Fruit fly (Drosophila melanogaster) whole organism, embryonic: ENCODE measurements around the gene CG43346.

ENCODE experiments used
- Atf6 ChIP-seq: fragments of 200-800 bp; sonication (Bioruptor generic); IDR thresholded peaks from 2 replicates; pipeline ENCODE4 v1.3.6; 2022; ENCODE audit warnings: missing biosample characterization, missing genetic modification characterization
- Awh ChIP-seq: fragments of 200-800 bp; sonication (Bioruptor generic); IDR thresholded peaks from 2 replicates; pipeline ENCODE4, ENCODE4 v1.3.6; 2022; ENCODE audit warnings: missing biosample characterization, missing genetic modification characterization
- Bteb2 ChIP-seq: fragments of 200-800 bp; sonication (Bioruptor generic); optimal IDR thresholded peaks from 2 replicates; lab custom pipeline; 2016; ENCODE audit warnings: missing biosample characterization, missing genetic modification characterization
- CG10274 ChIP-seq: fragments of 200-800 bp; sonication (Bioruptor generic); optimal IDR thresholded peaks from 3 replicates; lab custom pipeline; 2017; ENCODE audit warnings: missing biosample characterization, mild to moderate bottlenecking, missing genetic modification characterization
- CG12299 ChIP-seq: fragments of 200-800 bp; sonication (Bioruptor generic); optimal IDR thresholded peaks from 2 replicates; lab custom pipeline; 2018; ENCODE audit warnings: missing biosample characterization, mild to moderate bottlenecking, missing genetic modification characterization
- CG1602 ChIP-seq: fragments of 200-800 bp; sonication (Bioruptor generic); optimal IDR thresholded peaks from 3 replicates; lab custom pipeline; 2016; ENCODE audit warnings: missing biosample characterization, missing genetic modification characterization
- CG1603 ChIP-seq: fragments of 200-800 bp; sonication (Bioruptor generic); optimal IDR thresholded peaks from 2 replicates; lab custom pipeline; 2019; ENCODE audit warnings: missing biosample characterization, mild to moderate bottlenecking, missing genetic modification characterization, moderate library complexity
- CG16779 ChIP-seq: fragments of 200-800 bp; sonication (Bioruptor generic); IDR thresholded peaks from 2 replicates; pipeline ENCODE4 v1.3.6; 2022; ENCODE audit warnings: missing biosample characterization, missing genetic modification characterization
- CG16863 ChIP-seq: fragments of 200-800 bp; sonication (Bioruptor generic); optimal IDR thresholded peaks from 3 replicates; lab custom pipeline; 2016; ENCODE audit warnings: missing biosample characterization, missing genetic modification characterization
- CG17568 ChIP-seq: fragments of 200-800 bp; sonication (Bioruptor generic); optimal IDR thresholded peaks from 2 replicates; lab custom pipeline; 2018; ENCODE audit warnings: missing biosample characterization, mild to moderate bottlenecking, missing genetic modification characterization, moderate library complexity
- CG18764 ChIP-seq: fragments of 200-800 bp; sonication (Bioruptor generic); optimal IDR thresholded peaks from 3 replicates; lab custom pipeline; 2016; ENCODE audit warnings: missing biosample characterization, missing genetic modification characterization
- CG2120 ChIP-seq: fragments of 200-800 bp; sonication (Bioruptor generic); optimal IDR thresholded peaks from 3 replicates; lab custom pipeline; 2016; ENCODE audit warnings: missing biosample characterization, missing genetic modification characterization
- CG2199 ChIP-seq: fragments of 200-800 bp; sonication (Bioruptor generic); IDR thresholded peaks from 3 replicates; pipeline ENCODE4 v1.3.6; 2022; ENCODE audit warnings: missing biosample characterization, missing genetic modification characterization
- CG30403 ChIP-seq: fragments of 200-800 bp; sonication (Bioruptor generic); optimal IDR thresholded peaks from 3 replicates; lab custom pipeline; 2016; ENCODE audit warnings: missing biosample characterization, missing genetic modification characterization
- CG31365 ChIP-seq: fragments of 200-800 bp; sonication (Bioruptor generic); optimal IDR thresholded peaks from 2 replicates; lab custom pipeline; 2018; ENCODE audit warnings: missing biosample characterization, mild to moderate bottlenecking, missing genetic modification characterization
- CG3163 ChIP-seq: fragments of 200-800 bp; sonication (Bioruptor generic); optimal IDR thresholded peaks from 3 replicates; lab custom pipeline; 2016; ENCODE audit warnings: missing biosample characterization, missing genetic modification characterization
- CG32772 ChIP-seq: fragments of 200-800 bp; sonication (Bioruptor generic); IDR thresholded peaks from 2 replicates; pipeline ENCODE4 v1.3.6; 2022; ENCODE audit warnings: missing biosample characterization, missing genetic modification characterization
- CG4730 ChIP-seq: fragments of 200-800 bp; sonication (Bioruptor generic); IDR thresholded peaks from 2 replicates; pipeline ENCODE4 v1.3.6; 2022; ENCODE audit warnings: missing biosample characterization, missing genetic modification characterization
- CG6813 ChIP-seq: fragments of 200-800 bp; sonication (Bioruptor generic); optimal IDR thresholded peaks from 2 replicates; lab custom pipeline; 2017; ENCODE audit warnings: missing biosample characterization, missing genetic modification characterization, mild to moderate bottlenecking, moderate library complexity, missing genetic modification reagents
- CG7786 ChIP-seq: fragments of 200-800 bp; sonication (Bioruptor generic); optimal IDR thresholded peaks from 2 replicates; lab custom pipeline; 2016; ENCODE audit warnings: missing biosample characterization, missing genetic modification characterization
- CG7839 ChIP-seq: fragments of 200-800 bp; sonication (Bioruptor generic); optimal IDR thresholded peaks from 3 replicates; lab custom pipeline; 2018; ENCODE audit warnings: missing biosample characterization, mild to moderate bottlenecking, missing genetic modification characterization, moderate library complexity
- CG8089 ChIP-seq: fragments of 200-800 bp; sonication (Bioruptor generic); optimal IDR thresholded peaks from 3 replicates; lab custom pipeline; 2016; ENCODE audit warnings: missing biosample characterization, missing genetic modification characterization
- CG8281 ChIP-seq: fragments of 200-800 bp; sonication (Bioruptor generic); optimal IDR thresholded peaks from 2 replicates; lab custom pipeline; 2018; ENCODE audit warnings: missing biosample characterization, mild to moderate bottlenecking, missing genetic modification characterization, moderate library complexity
- CG9817 ChIP-seq: fragments of 200-800 bp; sonication (Bioruptor generic); optimal IDR thresholded peaks from 2 replicates; lab custom pipeline; 2018; ENCODE audit warnings: missing biosample characterization, mild to moderate bottlenecking, missing genetic modification characterization, moderate library complexity
- CG9932 ChIP-seq: fragments of 200-800 bp; sonication (Bioruptor generic); IDR thresholded peaks from 2 replicates; pipeline ENCODE4 v1.3.6; 2022; ENCODE audit warnings: missing biosample characterization, missing genetic modification characterization
- D19B ChIP-seq: fragments of 200-800 bp; sonication (Bioruptor generic); optimal IDR thresholded peaks from 2 replicates; lab custom pipeline; 2017; ENCODE audit warnings: missing biosample characterization, mild to moderate bottlenecking, missing genetic modification characterization
- Dbx ChIP-seq: fragments of 200-800 bp; sonication (Bioruptor generic); IDR thresholded peaks from 3 replicates; pipeline ENCODE4 v1.3.6; 2022; ENCODE audit warnings: missing biosample characterization, missing genetic modification characterization
- Dek ChIP-seq: fragments of 200-800 bp; sonication (Bioruptor generic); optimal IDR thresholded peaks from 3 replicates; lab custom pipeline; 2019; ENCODE audit warnings: missing biosample characterization, mild to moderate bottlenecking, missing genetic modification characterization, moderate library complexity
- Doc3 ChIP-seq: fragments of 200-800 bp; sonication (Bioruptor generic); IDR thresholded peaks from 3 replicates; pipeline ENCODE4 v1.3.6; 2022; ENCODE audit warnings: missing biosample characterization, missing genetic modification characterization; ENCODE audit not compliant: partially characterized antibody
- HLH3B ChIP-seq: fragments of 200-800 bp; sonication (Bioruptor generic); IDR thresholded peaks from 2 replicates; pipeline ENCODE4 v1.3.6; 2022; ENCODE audit warnings: missing biosample characterization, missing genetic modification characterization
- HLHmδ ChIP-seq: fragments of 200-800 bp; sonication (Bioruptor generic); optimal IDR thresholded peaks from 2 replicates; lab custom pipeline; 2018; ENCODE audit warnings: missing biosample characterization, mild to moderate bottlenecking, missing genetic modification characterization, moderate library complexity
- HmgZ ChIP-seq: fragments of 200-800 bp; sonication (Bioruptor generic); optimal IDR thresholded peaks from 2 replicates; lab custom pipeline; 2018; ENCODE audit warnings: missing biosample characterization, mild to moderate bottlenecking, missing genetic modification characterization
- MBD-R2 ChIP-seq: fragments of 200-800 bp; sonication (Bioruptor generic); IDR thresholded peaks from 2 replicates; pipeline ENCODE4 v1.3.6; 2022; ENCODE audit warnings: missing biosample characterization, missing genetic modification characterization
- Neu2 ChIP-seq: fragments of 200-800 bp; sonication (Bioruptor generic); optimal IDR thresholded peaks from 3 replicates; lab custom pipeline; 2016; ENCODE audit warnings: missing biosample characterization, missing genetic modification characterization, borderline replicate concordance
- Nf-YC ChIP-seq: fragments of 200-800 bp; optimal IDR thresholded peaks from 3 replicates; lab custom pipeline; 2019; ENCODE audit warnings: missing biosample characterization, mild to moderate bottlenecking, missing genetic modification characterization, moderate library complexity
- TFAM ChIP-seq: fragments of 200-800 bp; sonication (Bioruptor generic); optimal IDR thresholded peaks from 2 replicates; lab custom pipeline; 2017; ENCODE audit warnings: missing biosample characterization, missing genetic modification characterization, inconsistent platforms
- aop ChIP-seq: fragments of 200-800 bp; sonication (Bioruptor generic); IDR thresholded peaks from 2 replicates; pipeline ENCODE4 v1.3.6; 2022; ENCODE audit warnings: missing biosample characterization, missing genetic modification characterization
- ase ChIP-seq: fragments of 200-800 bp; sonication (Bioruptor generic); IDR thresholded peaks from 3 replicates; pipeline ENCODE4 v1.3.6; 2022; ENCODE audit warnings: missing biosample characterization, missing genetic modification characterization
- dmrt99B ChIP-seq: fragments of 200-800 bp; sonication (Bioruptor generic); optimal IDR thresholded peaks from 2 replicates; lab custom pipeline; 2018; ENCODE audit warnings: missing biosample characterization, mild to moderate bottlenecking, missing genetic modification characterization, moderate library complexity
- dpn ChIP-seq, 2 experiments: fragments of 200-800 bp; sonication (Bioruptor generic); optimal IDR thresholded peaks; 3 replicates each; lab custom pipeline; 2016; ENCODE audit warnings: missing biosample characterization in 2 of 2, missing genetic modification characterization in 2 of 2
- ems ChIP-seq: fragments of 200-800 bp; sonication (Bioruptor generic); optimal IDR thresholded peaks from 3 replicates; lab custom pipeline; 2016; ENCODE audit warnings: missing biosample characterization, missing genetic modification characterization
- fd102C ChIP-seq: fragments of 200-800 bp; sonication (Bioruptor generic); optimal IDR thresholded peaks from 2 replicates; lab custom pipeline; 2018; ENCODE audit warnings: missing biosample characterization, mild to moderate bottlenecking, missing genetic modification characterization, moderate library complexity
- gsb-n ChIP-seq: fragments of 200-800 bp; sonication (Bioruptor generic); optimal IDR thresholded peaks from 3 replicates; lab custom pipeline; 2018; ENCODE audit warnings: missing biosample characterization, mild to moderate bottlenecking, missing genetic modification characterization
- hbn ChIP-seq: fragments of 200-800 bp; sonication (Bioruptor generic); IDR thresholded peaks from 2 replicates; pipeline ENCODE4 v1.3.6; 2022; ENCODE audit warnings: missing biosample characterization, missing genetic modification characterization; ENCODE audit not compliant: partially characterized antibody
- insv ChIP-seq, 2 experiments: fragments of 200-800 bp; sonication (Bioruptor generic); optimal IDR thresholded peaks; 3 replicates each; lab custom pipeline; 2016 to 2018; ENCODE audit warnings: missing biosample characterization in 2 of 2, missing genetic modification characterization in 2 of 2
- mirr ChIP-seq: fragments of 200-800 bp; sonication (Bioruptor generic); optimal IDR thresholded peaks from 3 replicates; lab custom pipeline; 2018; ENCODE audit warnings: missing biosample characterization, mild to moderate bottlenecking, missing genetic modification characterization
- mld ChIP-seq: fragments of 200-800 bp; sonication (Bioruptor generic); IDR thresholded peaks from 3 replicates; pipeline ENCODE4 v1.3.6; 2022; ENCODE audit warnings: missing biosample characterization, missing genetic modification characterization; ENCODE audit not compliant: partially characterized antibody
- pho ChIP-seq: fragments of 200-800 bp; sonication (Bioruptor generic); optimal IDR thresholded peaks from 2 replicates; lab custom pipeline; 2016; ENCODE audit warnings: missing biosample characterization, missing genetic modification characterization
- pita ChIP-seq: fragments of 200-800 bp; sonication (Bioruptor generic); optimal IDR thresholded peaks from 2 replicates; lab custom pipeline; 2017; ENCODE audit warnings: missing biosample characterization, mild to moderate bottlenecking, missing genetic modification characterization
- sd ChIP-seq: fragments of 200-800 bp; sonication (Bioruptor generic); optimal IDR thresholded peaks from 3 replicates; lab custom pipeline; 2018; ENCODE audit warnings: missing biosample characterization, mild to moderate bottlenecking, missing genetic modification characterization, moderate library complexity
- stwl ChIP-seq: fragments of 200-800 bp; sonication (Bioruptor generic); optimal IDR thresholded peaks from 3 replicates; lab custom pipeline; 2018; ENCODE audit warnings: missing biosample characterization, mild to moderate bottlenecking, missing genetic modification characterization, moderate library complexity
- tup ChIP-seq: fragments of 200-800 bp; sonication (Bioruptor generic); optimal IDR thresholded peaks from 2 replicates; lab custom pipeline; 2016; ENCODE audit warnings: missing biosample characterization, mild to moderate bottlenecking, missing genetic modification characterization, moderate library complexity

CG43346 gene

DNA sequence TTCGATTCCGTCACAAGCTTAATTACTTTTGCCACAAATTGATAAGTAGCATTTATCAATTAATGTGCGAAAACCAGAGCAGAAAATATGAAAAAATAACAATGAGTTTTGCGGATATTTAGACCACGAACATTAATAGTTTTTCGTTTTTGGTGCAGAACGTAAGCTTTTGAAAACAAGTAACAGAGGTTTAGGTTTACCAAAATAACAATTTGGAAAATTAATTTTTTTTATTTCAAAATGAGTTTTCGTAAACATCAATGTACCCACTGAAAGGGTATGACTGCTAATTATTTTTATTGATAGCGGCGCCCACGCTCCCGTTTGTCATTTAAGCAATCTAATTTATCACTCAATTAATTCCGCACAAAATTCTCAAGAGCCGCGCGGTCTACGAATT, 26.9 kb upstream of the CG43346 start (continued):
- TF ChIP-seq ems (GFP tag; lab: Kevin White, UChicago) (no peak), Dbx (GFP tag; lab: Robert Waterston, UW) (no peak), CG3163 (GFP tag; lab: Kevin White, UChicago) (no peak), CG2199 (GFP tag; lab: Robert Waterston, UW) (no peak), insv (GFP tag; optimal IDR thresholded peaks at IDR 0.05; lab: Kevin White, UChicago) (no peak), HLHmδ (GFP tag; lab: Kevin White, UChicago) (no peak), D19B (GFP tag; lab: Kevin White, UChicago) (no peak), CG12299 (no peak), CG7786 (GFP tag; lab: Kevin White, UChicago) (no peak), CG1603 (tag; lab: Kevin White, UChicago) (no peak), CG8089 (GFP tag; lab: Kevin White, UChicago) (no peak), MBD-R2 (GFP tag; lab: Robert Waterston, UW) (no peak), CG16779 (GFP tag; lab: Robert Waterston, UW) (no peak), HmgZ (tag; lab: Kevin White, UChicago) (no peak), CG9932 (GFP tag; lab: Robert Waterston, UW) (0 out of 2 replicates have a peak, but pooled peaks have one; percentile 12), pho (GFP tag; lab: Kevin White, UChicago) (no peak), TFAM (GFP tag; lab: Kevin White, UChicago) (no peak), fd102C (GFP tag; lab: Kevin White, UChicago) (no peak), CG4730 (GFP tag; lab: Robert Waterston, UW) (no peak), CG8281 (tag; lab: Kevin White, UChicago) (no peak), CG7839 (tag; lab: Kevin White, UChicago) (peak; percentile 16), CG6813 (GFP tag; lab: Kevin White, UChicago) (no peak), Doc3 (GFP tag; lab: Robert Waterston, UW) (no peak), dpn (GFP tag; optimal IDR thresholded peaks at IDR 0.05; lab: Kevin White, UChicago) (no peak), tup (no peak), CG30403 (GFP tag; lab: Kevin White, UChicago) (peak; percentile 11), CG32772 (no peak), ase (no peak), sd (tag; lab: Kevin White, UChicago) (no peak), Dek (no peak), stwl (tag; lab: Kevin White, UChicago) (no peak), CG17568 (GFP tag; lab: Kevin White, UChicago) (no peak), CG2120 (GFP tag; lab: Kevin White, UChicago) (peak; percentile 42), gsb-n (tag; lab: Kevin White, UChicago) (no peak), pita (GFP tag; lab: Kevin White, UChicago) (no peak), CG16863 (GFP tag; lab: Kevin White, UChicago) (no peak), CG31365 (tag; lab: Kevin White, UChicago) (no peak), Awh (GFP tag; lab: Robert Waterston, UW) (no peak), hbn (GFP tag; lab: Robert Waterston, UW) (no peak), CG1602 (GFP tag; lab: Kevin White, UChicago) (no peak), CG10274 (GFP tag; lab: Kevin White, UChicago) (no peak), CG9817 (tag; lab: Kevin White, UChicago) (no peak), Bteb2 (GFP tag; lab: Kevin White, UChicago) (no peak), Atf6 (GFP tag; lab: Robert Waterston, UW) (no peak), CG18764 (no peak), HLH3B (no peak), dmrt99B (no peak), mld (GFP tag; lab: Robert Waterston, UW) (no peak), Neu2 (no peak), mirr (GFP tag; lab: Kevin White, UChicago) (no peak), aop (no peak), Nf-YC (no peak)
